Fruit fly (Drosophila melanogaster) whole organism, wandering third instar larva: ENCODE results near the gene FucT6.
A peak's percentile ranks its signal among the peaks of the same experiment; 100 is the strongest.

Source experiments
- Abd-B ChIP-seq: fragments of >200 bp; optimal IDR thresholded peaks from 2 replicates; lab custom pipeline; 2017; ENCODE audit warnings: missing biosample characterization, missing genetic modification characterization
- CG32264 ChIP-seq: fragments of 200-800 bp; sonication (Bioruptor generic); optimal IDR thresholded peaks from 2 replicates; lab custom pipeline; 2016; ENCODE audit warnings: missing biosample characterization, missing genetic modification characterization
- CG9705 ChIP-seq: fragments of 200-800 bp; sonication (Bioruptor generic); optimal IDR thresholded peaks from 2 replicates; lab custom pipeline; 2018; ENCODE audit warnings: missing biosample characterization, mild to moderate bottlenecking, missing genetic modification characterization
- Dfd ChIP-seq: fragments of >200 bp; optimal IDR thresholded peaks from 2 replicates; lab custom pipeline; 2017; ENCODE audit warnings: missing biosample characterization, missing genetic modification characterization
- GATAd ChIP-seq: sonication (Bioruptor generic); optimal IDR thresholded peaks from 2 replicates; lab custom pipeline; 2016; ENCODE audit warnings: missing biosample characterization, missing genetic modification characterization
- HLH106 ChIP-seq: fragments of 200-800 bp; optimal IDR thresholded peaks from 3 replicates; lab custom pipeline; 2019; ENCODE audit warnings: missing biosample characterization, mild to moderate bottlenecking, missing genetic modification characterization, moderate library complexity
- Hnf4 ChIP-seq: fragments of 200-800 bp; sonication (Bioruptor generic); optimal IDR thresholded peaks from 2 replicates; lab custom pipeline; 2016; ENCODE audit warnings: missing biosample characterization, mild to moderate bottlenecking, missing genetic modification characterization
- Hr78 ChIP-seq: fragments of >200 bp; optimal IDR thresholded peaks from 2 replicates; lab custom pipeline; 2017; ENCODE audit warnings: missing biosample characterization, missing genetic modification characterization
- Hr83 ChIP-seq: fragments of 200-300 bp; sonication (Bioruptor generic); optimal IDR thresholded peaks from 2 replicates; lab custom pipeline; 2016; ENCODE audit warnings: missing biosample characterization, mild to moderate bottlenecking, missing genetic modification characterization, moderate library complexity; ENCODE audit not compliant: poor library complexity, severe bottlenecking
- Jra ChIP-seq: sonication (Bioruptor generic); optimal IDR thresholded peaks from 2 replicates; lab custom pipeline; 2016; ENCODE audit warnings: missing biosample characterization, missing genetic modification characterization
- Mio ChIP-seq: sonication (Bioruptor generic); optimal IDR thresholded peaks from 2 replicates; lab custom pipeline; 2016; ENCODE audit warnings: missing biosample characterization, missing genetic modification characterization
- Myc ChIP-seq: fragments of >200 bp; optimal IDR thresholded peaks from 2 replicates; lab custom pipeline; 2017
- OdsH ChIP-seq: fragments of 200-800 bp; sonication (Bioruptor generic); optimal IDR thresholded peaks from 2 replicates; lab custom pipeline; 2016; ENCODE audit warnings: missing biosample characterization, mild to moderate bottlenecking, missing genetic modification characterization
- Sp1 ChIP-seq: fragments of 200-800 bp; sonication (Bioruptor generic); optimal IDR thresholded peaks from 3 replicates; lab custom pipeline; 2019; ENCODE audit warnings: missing biosample characterization, mild to moderate bottlenecking, missing genetic modification characterization, moderate library complexity
- Vsx2 ChIP-seq: fragments of 200-300, 225-300 bp; sonication (Bioruptor generic); optimal IDR thresholded peaks from 2 replicates; lab custom pipeline; 2018; ENCODE audit warnings: missing biosample characterization, missing genetic modification characterization; ENCODE audit not compliant: partially characterized antibody
- br ChIP-seq: fragments of 200-800 bp; sonication (Bioruptor generic); optimal IDR thresholded peaks from 2 replicates; lab custom pipeline; 2016; ENCODE audit warnings: missing biosample characterization, missing genetic modification characterization
- brk ChIP-seq: fragments of 200-800 bp; sonication (Bioruptor generic); optimal IDR thresholded peaks from 2 replicates; lab custom pipeline; 2016; ENCODE audit warnings: missing biosample characterization, mild to moderate bottlenecking, missing genetic modification characterization
- dl ChIP-seq, 2 experiments: fragments of 175-275, 200-275 bp in 1 of 2; fragments of 200-275 bp in 1 of 2; sonication (Bioruptor generic); optimal IDR thresholded peaks; lab custom pipeline; 2018; ENCODE audit warnings: mild to moderate bottlenecking in 2 of 2, missing biosample characterization in 2 of 2, missing genetic modification characterization in 2 of 2, moderate library complexity in 2 of 2; ENCODE audit not compliant: partially characterized antibody in 2 of 2, insufficient read depth in 1 of 2
- dmrt93B ChIP-seq: fragments of 200-800 bp; sonication (Bioruptor generic); optimal IDR thresholded peaks from 2 replicates; lab custom pipeline; 2018; ENCODE audit warnings: missing biosample characterization, mild to moderate bottlenecking, missing genetic modification characterization
- dsf ChIP-seq: sonication (Bioruptor generic); optimal IDR thresholded peaks from 2 replicates; lab custom pipeline; 2016; ENCODE audit warnings: missing biosample characterization, missing genetic modification characterization, borderline replicate concordance
- ey ChIP-seq: fragments of 200-800 bp; sonication (Bioruptor generic); optimal IDR thresholded peaks from 2 replicates; lab custom pipeline; 2016; ENCODE audit warnings: missing biosample characterization, missing genetic modification characterization
- foxo ChIP-seq, 2 experiments: fragments of 200-800 bp; sonication (Bioruptor generic); optimal IDR thresholded peaks; 2 replicates in 1 of 2; 3 replicates in 1 of 2; lab custom pipeline; 2016 to 2017; ENCODE audit warnings: missing biosample characterization in 2 of 2, missing genetic modification characterization in 2 of 2
- fru ChIP-seq: fragments of 200-800 bp; sonication (Bioruptor generic); optimal IDR thresholded peaks from 3 replicates; lab custom pipeline; 2016; ENCODE audit warnings: missing biosample characterization, mild to moderate bottlenecking, missing genetic modification characterization
- h ChIP-seq: fragments of 200-800 bp; sonication (Bioruptor generic); optimal IDR thresholded peaks from 3 replicates; lab custom pipeline; 2016; ENCODE audit warnings: missing biosample characterization, mild to moderate bottlenecking, missing genetic modification characterization
- lola ChIP-seq: fragments of >200 bp; optimal IDR thresholded peaks from 2 replicates; lab custom pipeline; 2017; ENCODE audit warnings: missing biosample characterization, missing genetic modification characterization
- psq ChIP-seq: fragments of 200-800 bp; sonication (Bioruptor generic); optimal IDR thresholded peaks from 3 replicates; lab custom pipeline; 2017; ENCODE audit warnings: missing biosample characterization, mild to moderate bottlenecking, missing genetic modification characterization, moderate library complexity
- rgr ChIP-seq: fragments of 200-800 bp; sonication (Bioruptor generic); optimal IDR thresholded peaks from 3 replicates; lab custom pipeline; 2016; ENCODE audit warnings: missing biosample characterization, mild to moderate bottlenecking, missing genetic modification characterization
- sage ChIP-seq: fragments of 200-800 bp; sonication (Bioruptor generic); optimal IDR thresholded peaks from 2 replicates; lab custom pipeline; 2016; ENCODE audit warnings: missing biosample characterization, mild to moderate bottlenecking, missing genetic modification characterization
- sv ChIP-seq: fragments of 200-800 bp; sonication (Bioruptor generic); optimal IDR thresholded peaks from 3 replicates; lab custom pipeline; 2016; ENCODE audit warnings: missing biosample characterization, missing genetic modification characterization
- usp ChIP-seq: fragments of >200 bp; optimal IDR thresholded peaks from 2 replicates; lab custom pipeline; 2017; ENCODE audit warnings: missing biosample characterization, missing genetic modification characterization
- woc ChIP-seq: sonication (Bioruptor generic); optimal IDR thresholded peaks from 2 replicates; lab custom pipeline; 2016; ENCODE audit warnings: missing biosample characterization, mild to moderate bottlenecking, missing genetic modification characterization

The FucT6 gene

DNA sequence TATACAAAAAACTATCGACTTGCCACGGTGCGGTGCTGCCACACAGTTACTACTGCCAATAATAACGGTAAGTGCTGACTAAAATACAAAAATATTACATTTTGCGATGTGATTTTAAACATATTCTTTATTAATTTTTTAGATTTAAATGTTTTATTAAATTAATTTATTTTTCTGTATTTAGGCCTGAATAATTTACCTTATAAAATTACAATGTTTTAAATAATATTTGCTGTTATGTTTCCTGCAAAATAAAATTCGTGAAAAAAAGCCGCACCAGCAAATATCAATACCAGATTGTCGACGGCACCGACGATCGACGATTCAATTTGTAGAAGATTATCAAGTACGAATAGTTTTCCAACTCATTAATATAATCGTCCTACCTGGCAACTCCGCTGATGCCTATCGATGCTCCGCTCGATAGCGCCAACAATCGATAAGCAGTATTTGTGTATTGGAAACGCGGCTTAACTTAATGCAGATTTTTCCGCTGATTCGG is 31.2 kb downstream of the FucT6 start, which contains the start of the genes Vlet and bif:
Vlet (minus strand) TSS at position 51 of the 502 bp plus-strand sequence.
bif (plus strand) TSS at position 432 of the 502 bp plus-strand sequence.
- TF ChIP-seq Jra (GFP tag; lab: Kevin White, UChicago) = no peak
- TF ChIP-seq Hr83 (GFP tag; lab: Kevin White, UChicago) = no peak
- no peak for TF ChIP-seq usp (GFP tag; lab: Kevin White, UChicago)
- no peak for TF ChIP-seq woc
- peak; percentile 46 for TF ChIP-seq fru (GFP tag; lab: Kevin White, UChicago)
- TF ChIP-seq ey (GFP tag; lab: Kevin White, UChicago) = peak; percentile 35
- peak; percentile 38 for TF ChIP-seq Sp1
- TF ChIP-seq psq = peak; percentile 45
- no peak for TF ChIP-seq brk (GFP tag; lab: Kevin White, UChicago)
- TF ChIP-seq OdsH (GFP tag; lab: Kevin White, UChicago) = peak; percentile 34
- TF ChIP-seq dmrt93B (GFP tag; lab: Kevin White, UChicago) = peak; percentile 50
- no peak for TF ChIP-seq GATAd (GFP tag; lab: Kevin White, UChicago)
- peak; percentile 31 for TF ChIP-seq h (GFP tag; lab: Kevin White, UChicago)
- TF ChIP-seq dl (GFP tag; optimal IDR thresholded peaks at IDR 0.05; lab: Kevin White, UChicago; ENCODE audit: insufficient read depth in 1 of 2, partially characterized antibody in 2 of 2) = no peak
- TF ChIP-seq sage = peak; percentile 53
- peak in 1 of 2 experiments; percentile 73 for TF ChIP-seq foxo (GFP tag; optimal IDR thresholded peaks at IDR 0.05; lab: Kevin White, UChicago)
- no peak for TF ChIP-seq Mio (GFP tag; lab: Kevin White, UChicago)
- no peak for TF ChIP-seq dsf (GFP tag; lab: Kevin White, UChicago)
- TF ChIP-seq lola = no peak
- TF ChIP-seq Dfd (GFP tag; lab: Kevin White, UChicago) = no peak
- no peak for TF ChIP-seq Hnf4
- peak; percentile 68 for TF ChIP-seq rgr (GFP tag; lab: Kevin White, UChicago)
- TF ChIP-seq br (GFP tag; lab: Kevin White, UChicago) = peak; percentile 18
- peak; percentile 71 for TF ChIP-seq HLH106
- no peak for TF ChIP-seq CG9705 (GFP tag; lab: Kevin White, UChicago)
- peak; percentile 11 for TF ChIP-seq sv (GFP tag; lab: Kevin White, UChicago)

DNA sequence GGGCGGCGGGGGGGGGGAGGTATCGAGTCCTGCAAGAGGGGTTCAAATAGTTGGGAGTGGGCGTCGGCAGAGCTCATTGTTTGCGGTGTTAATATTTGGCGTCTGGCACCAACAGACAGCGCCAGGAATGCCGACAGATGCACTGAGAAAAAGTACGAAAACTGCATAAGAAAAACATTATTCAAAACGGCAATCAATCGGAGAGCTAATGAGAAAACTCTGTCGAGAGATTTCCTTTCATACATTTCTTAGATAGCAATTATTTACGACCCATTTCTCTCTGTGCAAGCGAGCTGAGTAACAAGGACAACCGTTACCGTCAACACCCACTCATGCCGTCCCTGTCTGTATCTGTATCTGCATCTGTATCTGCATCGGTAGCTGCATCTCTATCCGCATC is 45.7 kb downstream of the FucT6 start:
- TF ChIP-seq CG9705 (GFP tag; lab: Kevin White, UChicago) (no peak), Hr78 (GFP tag; lab: Kevin White, UChicago) (no peak), foxo (GFP tag; optimal IDR thresholded peaks at IDR 0.05; lab: Kevin White, UChicago) (peak in 1 of 2 experiments; percentile 27), dl (GFP tag; optimal IDR thresholded peaks at IDR 0.05; lab: Kevin White, UChicago; ENCODE audit: insufficient read depth in 1 of 2, partially characterized antibody in 2 of 2) (no peak), CG32264 (GFP tag; lab: Kevin White, UChicago) (no peak), HLH106 (peak; percentile 13), Abd-B (GFP tag; lab: Kevin White, UChicago) (no peak), sage (no peak), rgr (GFP tag; lab: Kevin White, UChicago) (no peak), h (GFP tag; lab: Kevin White, UChicago) (peak; percentile 20), ey (GFP tag; lab: Kevin White, UChicago) (peak; percentile 9), sv (GFP tag; lab: Kevin White, UChicago) (no peak)

DNA sequence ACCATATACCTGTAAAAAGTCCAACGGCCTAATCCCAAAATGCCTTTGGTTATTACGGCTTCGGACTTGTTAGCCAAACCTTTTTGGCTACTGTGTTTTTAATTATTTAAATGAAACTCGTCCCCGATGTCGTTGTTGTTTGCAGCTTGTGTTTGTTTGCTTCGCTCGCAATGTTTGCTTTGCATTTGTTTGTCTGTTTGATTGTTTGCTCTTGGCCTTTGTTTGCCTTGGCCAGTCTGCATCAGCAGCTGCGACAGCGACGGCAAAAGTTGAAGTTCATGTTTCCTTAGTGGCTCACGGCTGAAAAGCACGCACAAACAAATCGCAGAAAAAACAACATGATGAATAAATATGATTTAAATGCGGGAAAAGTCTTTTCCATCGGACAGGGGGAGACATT is 49.3 kb downstream of the FucT6 start:
- peak; percentile 63 for TF ChIP-seq Hr83 (GFP tag; lab: Kevin White, UChicago)
- TF ChIP-seq foxo (GFP tag; optimal IDR thresholded peaks at IDR 0.05; lab: Kevin White, UChicago) = peak in 1 of 2 experiments; percentile 37
- peak; percentile 43 for TF ChIP-seq br (GFP tag; lab: Kevin White, UChicago)
- TF ChIP-seq usp (GFP tag; lab: Kevin White, UChicago) = no peak
- TF ChIP-seq Sp1 = peak; percentile 12
- TF ChIP-seq rgr (GFP tag; lab: Kevin White, UChicago) = peak; percentile 64
- peak; percentile 28 for TF ChIP-seq fru (GFP tag; lab: Kevin White, UChicago)
- peak; percentile 44 for TF ChIP-seq OdsH (GFP tag; lab: Kevin White, UChicago)
- peak; percentile 47 for TF ChIP-seq Hnf4
- no peak for TF ChIP-seq sage
- peak; percentile 12 for TF ChIP-seq dmrt93B (GFP tag; lab: Kevin White, UChicago)
- no peak for TF ChIP-seq Myc (lab: Kevin White, UChicago)
- no peak for TF ChIP-seq GATAd (GFP tag; lab: Kevin White, UChicago)
- peak; percentile 31 for TF ChIP-seq psq
- no peak for TF ChIP-seq lola
- TF ChIP-seq h (GFP tag; lab: Kevin White, UChicago) = peak; percentile 56

DNA sequence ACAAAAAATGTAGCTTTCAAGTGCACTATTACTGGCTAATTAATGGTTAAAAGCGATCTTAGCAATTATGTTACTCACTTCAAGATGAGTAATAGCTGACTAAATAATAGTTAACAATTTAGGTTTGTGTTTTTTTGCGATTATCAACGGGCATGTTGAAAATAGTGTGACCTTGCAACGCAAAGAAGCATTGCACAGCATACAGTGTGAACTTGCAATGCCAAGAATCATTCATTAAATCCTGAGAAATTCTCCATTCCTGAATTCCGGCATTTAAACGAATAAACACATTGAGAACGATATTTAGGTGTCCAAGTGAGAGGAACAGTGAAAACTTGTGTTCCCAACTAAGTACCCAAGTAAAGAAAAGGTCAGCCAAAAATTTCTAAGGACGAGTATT is 50.1 kb downstream of the FucT6 start:
- TF ChIP-seq Hr83 (GFP tag; lab: Kevin White, UChicago) = no peak
- no peak for TF ChIP-seq brk (GFP tag; lab: Kevin White, UChicago)
- no peak for TF ChIP-seq Vsx2 (GFP tag; lab: Kevin White, UChicago)
